Fruit fly (Drosophila melanogaster) whole organism, embryonic: Measurements from ENCODE around the gene CG17329.
A peak's percentile ranks its signal among the peaks of the same experiment; 100 is the strongest.

ENCODE experiments used
- CG10274 ChIP-seq: fragments of 200-800 bp; sonication (Bioruptor generic); optimal IDR thresholded peaks from 3 replicates; lab custom pipeline; 2017; ENCODE audit warnings: missing biosample characterization, mild to moderate bottlenecking, missing genetic modification characterization
- CG10462 ChIP-seq: fragments of 200-800 bp; sonication (Bioruptor generic); optimal IDR thresholded peaks from 2 replicates; lab custom pipeline; 2016; ENCODE audit warnings: missing biosample characterization, missing genetic modification characterization
- CG10959 ChIP-seq: fragments of 200-800 bp; sonication (Bioruptor generic); IDR thresholded peaks from 2 replicates; pipeline ENCODE4 v1.3.6; 2022; ENCODE audit warnings: missing biosample characterization, missing genetic modification characterization
- CG12236 ChIP-seq: fragments of 200-800 bp; sonication (Bioruptor generic); optimal IDR thresholded peaks from 2 replicates; lab custom pipeline; 2016; ENCODE audit warnings: missing biosample characterization, missing genetic modification characterization
- CG1602 ChIP-seq: fragments of 200-800 bp; sonication (Bioruptor generic); optimal IDR thresholded peaks from 3 replicates; lab custom pipeline; 2016; ENCODE audit warnings: missing biosample characterization, missing genetic modification characterization
- CG17612 ChIP-seq: fragments of 200-800 bp; sonication (Bioruptor generic); IDR thresholded peaks from 2 replicates; pipeline ENCODE4 v1.3.6; 2022; ENCODE audit warnings: missing biosample characterization, missing genetic modification characterization
- CG17802 ChIP-seq: fragments of 200-800 bp; sonication (Bioruptor generic); optimal IDR thresholded peaks from 2 replicates; lab custom pipeline; 2018; ENCODE audit warnings: missing biosample characterization, mild to moderate bottlenecking, missing genetic modification characterization, moderate library complexity
- CG18262 ChIP-seq: fragments of 200-800 bp; optimal IDR thresholded peaks from 3 replicates; lab custom pipeline; 2019; ENCODE audit warnings: missing biosample characterization, mild to moderate bottlenecking, missing genetic modification characterization, moderate library complexity
- CG1832 ChIP-seq: fragments of 200-800 bp; sonication (Bioruptor generic); optimal IDR thresholded peaks from 2 replicates; lab custom pipeline; 2017; ENCODE audit warnings: missing biosample characterization, mild to moderate bottlenecking, missing genetic modification characterization, inconsistent platforms
- CG2116 ChIP-seq: fragments of 200-800 bp; sonication (Bioruptor generic); optimal IDR thresholded peaks from 3 replicates; lab custom pipeline; 2018; ENCODE audit warnings: missing biosample characterization, mild to moderate bottlenecking, missing genetic modification characterization
- CG2712 ChIP-seq: fragments of 200-800 bp; optimal IDR thresholded peaks from 3 replicates; lab custom pipeline; 2019; ENCODE audit warnings: missing biosample characterization, mild to moderate bottlenecking, missing genetic modification characterization, moderate library complexity
- CG2875 ChIP-seq: fragments of 200-800 bp; sonication (Bioruptor generic); optimal IDR thresholded peaks from 2 replicates; lab custom pipeline; 2017; ENCODE audit warnings: missing biosample characterization, mild to moderate bottlenecking, missing genetic modification characterization, missing genetic modification reagents
- CG32772 ChIP-seq: fragments of 200-800 bp; sonication (Bioruptor generic); IDR thresholded peaks from 2 replicates; pipeline ENCODE4 v1.3.6; 2022; ENCODE audit warnings: missing biosample characterization, missing genetic modification characterization
- CG4404 ChIP-seq: fragments of 200-800 bp; sonication (Bioruptor generic); IDR thresholded peaks from 2 replicates; pipeline ENCODE4 v1.3.6; 2022; ENCODE audit warnings: missing biosample characterization, missing genetic modification characterization
- CG6272 ChIP-seq: fragments of 200-800 bp; sonication (Bioruptor generic); IDR thresholded peaks from 2 replicates; pipeline ENCODE4 v1.3.6; 2022; ENCODE audit warnings: missing biosample characterization, missing genetic modification characterization
- CG6683 ChIP-seq: fragments of 200-800 bp; sonication (Bioruptor generic); optimal IDR thresholded peaks from 2 replicates; lab custom pipeline; 2017; ENCODE audit warnings: missing biosample characterization, mild to moderate bottlenecking, missing genetic modification characterization, missing genetic modification reagents
- CG8359 ChIP-seq: fragments of 200-800 bp; sonication (Bioruptor generic); optimal IDR thresholded peaks from 2 replicates; lab custom pipeline; 2017; ENCODE audit warnings: missing biosample characterization, mild to moderate bottlenecking, missing genetic modification characterization, borderline replicate concordance
- Chrac-16 ChIP-seq: fragments of 200-800 bp; sonication (Bioruptor generic); optimal IDR thresholded peaks from 3 replicates; lab custom pipeline; 2016; ENCODE audit warnings: missing biosample characterization, missing genetic modification characterization
- Deaf1 ChIP-seq: fragments of 200-800 bp; optimal IDR thresholded peaks from 3 replicates; lab custom pipeline; 2019; ENCODE audit warnings: missing biosample characterization, mild to moderate bottlenecking, missing genetic modification characterization, moderate library complexity
- Dfd ChIP-seq, 2 experiments: fragments of >200 bp; optimal IDR thresholded peaks; 2 replicates each; lab custom pipeline; 2017; ENCODE audit warnings: missing biosample characterization in 2 of 2, missing genetic modification characterization in 2 of 2
- Dp ChIP-seq: fragments of 200-800 bp; sonication (Bioruptor generic); optimal IDR thresholded peaks from 2 replicates; lab custom pipeline; 2018; ENCODE audit warnings: missing biosample characterization, mild to moderate bottlenecking, missing genetic modification characterization, moderate library complexity
- Drgx ChIP-seq: fragments of 200-800 bp; sonication (Bioruptor generic); IDR thresholded peaks from 2 replicates; pipeline ENCODE4 v1.3.6; 2022; ENCODE audit warnings: missing biosample characterization, missing genetic modification characterization
- Ets65A ChIP-seq: fragments of 200-800 bp; sonication (Bioruptor generic); peaks from one replicate; lab custom pipeline; 2016; ENCODE audit warnings: missing biosample characterization, missing genetic modification characterization
- Ets97D ChIP-seq: fragments of 200-800 bp; sonication (Bioruptor generic); optimal IDR thresholded peaks from 3 replicates; lab custom pipeline; 2016; ENCODE audit warnings: missing biosample characterization, missing genetic modification characterization
- Fer2 ChIP-seq: fragments of 200-800 bp; sonication (Bioruptor generic); optimal IDR thresholded peaks from 2 replicates; lab custom pipeline; 2018; ENCODE audit warnings: missing biosample characterization, mild to moderate bottlenecking, missing genetic modification characterization, moderate library complexity
- Hand ChIP-seq: fragments of 200-800 bp; sonication (Bioruptor generic); optimal IDR thresholded peaks from 2 replicates; lab custom pipeline; 2017; ENCODE audit warnings: mild to moderate bottlenecking, missing biosample characterization, missing genetic modification reagents, missing genetic modification characterization
- MTF-1 ChIP-seq: fragments of 200-800 bp; sonication (Bioruptor generic); optimal IDR thresholded peaks from 2 replicates; lab custom pipeline; 2018; ENCODE audit warnings: missing biosample characterization, mild to moderate bottlenecking, missing genetic modification characterization, borderline replicate concordance
- Myb ChIP-seq: fragments of 200-800 bp; sonication (Bioruptor generic); optimal IDR thresholded peaks from 2 replicates; lab custom pipeline; 2016; ENCODE audit warnings: missing biosample characterization, missing genetic modification characterization
- Neu2 ChIP-seq: fragments of 200-800 bp; sonication (Bioruptor generic); optimal IDR thresholded peaks from 3 replicates; lab custom pipeline; 2016; ENCODE audit warnings: missing biosample characterization, missing genetic modification characterization, borderline replicate concordance
- Nf-YA ChIP-seq: fragments of 200-800 bp; sonication (Bioruptor generic); IDR thresholded peaks from 2 replicates; pipeline ENCODE4 v1.3.6; 2022; ENCODE audit warnings: missing biosample characterization, missing genetic modification characterization
- Pdp1 ChIP-seq, 2 experiments: fragments of 200-800 bp; sonication (Bioruptor generic); optimal IDR thresholded peaks; 3 replicates each; lab custom pipeline; 2016; ENCODE audit warnings: missing biosample characterization in 2 of 2, missing genetic modification characterization in 2 of 2, mild to moderate bottlenecking in 1 of 2, moderate library complexity in 1 of 2
- Ravus ChIP-seq: fragments of 200-800 bp; sonication (Bioruptor generic); IDR thresholded peaks from 2 replicates; pipeline ENCODE4 v1.3.6; 2022; ENCODE audit warnings: missing biosample characterization, missing genetic modification characterization
- cas ChIP-seq: fragments of 200-800 bp; sonication (Bioruptor generic); IDR thresholded peaks from 2 replicates; pipeline ENCODE4 v1.3.6; 2022; ENCODE audit warnings: missing biosample characterization, missing genetic modification characterization
- cg ChIP-seq: fragments of 200-800 bp; sonication (Bioruptor generic); optimal IDR thresholded peaks from 3 replicates; lab custom pipeline; 2019; ENCODE audit warnings: missing biosample characterization, mild to moderate bottlenecking, missing genetic modification characterization, moderate library complexity
- cwo ChIP-seq: fragments of 200-800 bp; sonication (Bioruptor generic); optimal IDR thresholded peaks from 3 replicates; lab custom pipeline; 2017; ENCODE audit warnings: missing biosample characterization, missing genetic modification characterization, mild to moderate bottlenecking, moderate library complexity, missing genetic modification reagents
- dmrt99B ChIP-seq: fragments of 200-800 bp; sonication (Bioruptor generic); optimal IDR thresholded peaks from 2 replicates; lab custom pipeline; 2018; ENCODE audit warnings: missing biosample characterization, mild to moderate bottlenecking, missing genetic modification characterization, moderate library complexity
- fd3F ChIP-seq: fragments of 200-800 bp; sonication (Bioruptor generic); optimal IDR thresholded peaks from 2 replicates; lab custom pipeline; 2018; ENCODE audit warnings: missing biosample characterization, mild to moderate bottlenecking, missing genetic modification characterization, moderate library complexity
- gt ChIP-seq: fragments of 200-800 bp; sonication (Bioruptor generic); IDR thresholded peaks from 2 replicates; pipeline ENCODE4 v1.3.6; 2022; ENCODE audit warnings: missing biosample characterization, missing genetic modification characterization
- hb ChIP-seq: fragments of 200-800 bp; sonication (Bioruptor generic); IDR thresholded peaks from 3 replicates; pipeline ENCODE4 v1.3.6; 2022; ENCODE audit warnings: missing biosample characterization, missing genetic modification characterization; ENCODE audit not compliant: partially characterized antibody
- hth ChIP-seq: fragments of >200 bp; optimal IDR thresholded peaks from 2 replicates; lab custom pipeline; 2017; ENCODE audit warnings: inconsistent platforms
- ken ChIP-seq: fragments of 200-800 bp; sonication (Bioruptor generic); IDR thresholded peaks from 3 replicates; pipeline ENCODE4 v1.3.6; 2022; ENCODE audit warnings: missing biosample characterization, missing genetic modification characterization
- onecut ChIP-seq: fragments of 200-800 bp; sonication (Bioruptor generic); IDR thresholded peaks from 2 replicates; pipeline ENCODE4 v1.3.6; 2022; ENCODE audit warnings: missing biosample characterization, missing genetic modification characterization
- otp ChIP-seq: fragments of 200-800 bp; sonication (Bioruptor generic); IDR thresholded peaks from 3 replicates; pipeline ENCODE4, ENCODE4 v1.3.6; 2022; ENCODE audit warnings: missing biosample characterization, missing genetic modification characterization
- pita ChIP-seq: fragments of 200-800 bp; sonication (Bioruptor generic); optimal IDR thresholded peaks from 2 replicates; lab custom pipeline; 2017; ENCODE audit warnings: missing biosample characterization, mild to moderate bottlenecking, missing genetic modification characterization
- run ChIP-seq: fragments of 200-800 bp; sonication (Bioruptor generic); optimal IDR thresholded peaks from 3 replicates; lab custom pipeline; 2018; ENCODE audit warnings: missing biosample characterization, mild to moderate bottlenecking, missing genetic modification characterization
- sd ChIP-seq: fragments of 200-800 bp; sonication (Bioruptor generic); optimal IDR thresholded peaks from 3 replicates; lab custom pipeline; 2018; ENCODE audit warnings: missing biosample characterization, mild to moderate bottlenecking, missing genetic modification characterization, moderate library complexity
- stc ChIP-seq: fragments of 200-800 bp; sonication (Bioruptor generic); IDR thresholded peaks from 2 replicates; pipeline ENCODE4 v1.3.6; 2022; ENCODE audit warnings: missing biosample characterization, missing genetic modification characterization
- stwl ChIP-seq: fragments of 200-800 bp; sonication (Bioruptor generic); optimal IDR thresholded peaks from 3 replicates; lab custom pipeline; 2018; ENCODE audit warnings: missing biosample characterization, mild to moderate bottlenecking, missing genetic modification characterization, moderate library complexity
- tll ChIP-seq, 2 experiments: fragments of 200-800 bp in 1 of 2; fragments of >200 bp in 1 of 2; sonication (Bioruptor generic) in 1 of 2; optimal IDR thresholded peaks; 2 replicates each; lab custom pipeline; 2017 to 2019; ENCODE audit warnings: missing biosample characterization in 2 of 2, missing genetic modification characterization in 2 of 2, mild to moderate bottlenecking in 1 of 2, moderate library complexity in 1 of 2
- tup ChIP-seq: fragments of 200-800 bp; sonication (Bioruptor generic); optimal IDR thresholded peaks from 2 replicates; lab custom pipeline; 2016; ENCODE audit warnings: missing biosample characterization, mild to moderate bottlenecking, missing genetic modification characterization, moderate library complexity
- wek ChIP-seq: fragments of 200-800 bp; sonication (Bioruptor generic); optimal IDR thresholded peaks from 3 replicates; lab custom pipeline; 2018; ENCODE audit warnings: missing biosample characterization, mild to moderate bottlenecking, missing genetic modification characterization, moderate library complexity

CG17329 gene

dm6 chr2L:16302773-16303279 is 11.7 kb downstream of the CG17329 start, which contains the start of gene GMF (continued):
- no peak for TF ChIP-seq CG17612 (GFP tag; lab: Robert Waterston, UW)
- TF ChIP-seq CG6683 (GFP tag; lab: Kevin White, UChicago) = no peak
- no peak for TF ChIP-seq CG10462 (GFP tag; lab: Kevin White, UChicago)
- TF ChIP-seq CG4404 (GFP tag; lab: Robert Waterston, UW) = no peak
- TF ChIP-seq Nf-YA (GFP tag; lab: Robert Waterston, UW) = no peak
- TF ChIP-seq cg (GFP tag; lab: Kevin White, UChicago) = no peak
- TF ChIP-seq gt (GFP tag; lab: Robert Waterston, UW) = no peak
- no peak for TF ChIP-seq CG10274 (GFP tag; lab: Kevin White, UChicago)
- no peak for TF ChIP-seq Hand (GFP tag; lab: Kevin White, UChicago)
- no peak for TF ChIP-seq dmrt99B (tag; lab: Kevin White, UChicago)
- TF ChIP-seq tll (GFP tag; optimal IDR thresholded peaks at IDR 0.05; lab: Kevin White, UChicago) = no peak
- no peak for TF ChIP-seq onecut (GFP tag; lab: Robert Waterston, UW)
- TF ChIP-seq Deaf1 (tag; lab: Kevin White, UChicago) = no peak
- TF ChIP-seq run (tag; lab: Kevin White, UChicago) = no peak
- no peak for TF ChIP-seq CG8359
- peak; percentile 84 for TF ChIP-seq Ets65A
- no peak for TF ChIP-seq fd3F (GFP tag; lab: Kevin White, UChicago)
- peak; percentile 76 for TF ChIP-seq stwl (tag; lab: Kevin White, UChicago)
- TF ChIP-seq Drgx = no peak
- no peak for TF ChIP-seq Neu2 (GFP tag; lab: Kevin White, UChicago)
- no peak for TF ChIP-seq CG2875 (GFP tag; lab: Kevin White, UChicago)
- peak; percentile 68 for TF ChIP-seq CG2712 (tag; lab: Kevin White, UChicago)
- TF ChIP-seq Ravus (GFP tag; lab: Robert Waterston, UW) = no peak
- no peak for TF ChIP-seq wek (GFP tag; lab: Kevin White, UChicago)
- TF ChIP-seq MTF-1 (GFP tag; lab: Kevin White, UChicago) = no peak
- TF ChIP-seq CG18262 (tag; lab: Kevin White, UChicago) = peak; percentile 60
- no peak for TF ChIP-seq Fer2 (tag; lab: Kevin White, UChicago)
- TF ChIP-seq cwo (GFP tag; lab: Kevin White, UChicago) = no peak
- TF ChIP-seq CG1832 = no peak
- peak; percentile 62 for TF ChIP-seq CG2116 (GFP tag; lab: Kevin White, UChicago)
- TF ChIP-seq hth = no peak
- peak; percentile 61 for TF ChIP-seq Myb
- TF ChIP-seq tup (GFP tag; lab: Kevin White, UChicago) = no peak
- TF ChIP-seq Ets97D (GFP tag; lab: Kevin White, UChicago) = peak; percentile 45
- TF ChIP-seq CG12236 (GFP tag; lab: Kevin White, UChicago) = no peak
- peak; percentile 5 to 29 for TF ChIP-seq Pdp1 (GFP tag; optimal IDR thresholded peaks at IDR 0.05; lab: Kevin White, UChicago)
- no peak for TF ChIP-seq CG10959
- no peak for TF ChIP-seq pita
- TF ChIP-seq Chrac-16 (GFP tag; lab: Kevin White, UChicago) = peak; percentile 42
- no peak for TF ChIP-seq CG17802 (tag; lab: Kevin White, UChicago)
- no peak for TF ChIP-seq CG6272 (GFP tag; lab: Robert Waterston, UW)
- no peak for TF ChIP-seq ken (GFP tag; lab: Robert Waterston, UW)
- TF ChIP-seq cas (GFP tag; lab: Robert Waterston, UW) = no peak
- no peak for TF ChIP-seq stc
- TF ChIP-seq CG1602 (GFP tag; lab: Kevin White, UChicago) = peak; percentile 23
- no peak for TF ChIP-seq hb (GFP tag; lab: Robert Waterston, UW)
- TF ChIP-seq Dfd (GFP tag; optimal IDR thresholded peaks at IDR 0.05; lab: Kevin White, UChicago) = no peak
- TF ChIP-seq sd = peak; percentile 57
- TF ChIP-seq otp (GFP tag; lab: Robert Waterston, UW) = no peak
- peak; percentile 13 for TF ChIP-seq Dp (GFP tag; lab: Kevin White, UChicago)
- TF ChIP-seq CG32772 (GFP tag; lab: Robert Waterston, UW) = no peak
